Worm (Caenorhabditis elegans): ENCODE measurements around the gene rha-2.

- TF ChIP-seq nhr-11 (tag; optimal IDR thresholded peaks at IDR 0.05) (no peak), unc-3 (GFP tag; conservative IDR thresholded peaks at IDR 0.05) (no peak), unc-3 (tag; optimal IDR thresholded peaks at IDR 0.05) (no peak), eyg-1 (tag; optimal IDR thresholded peaks at IDR 0.05) (no peak), pha-4 (tag; optimal IDR thresholded peaks at IDR 0.05) (no peak), ama-1 (optimal IDR thresholded peaks at IDR 0.05) (no peak), mec-3 (tag; optimal IDR thresholded peaks at IDR 0.05; ENCODE audit: borderline replicate concordance) (no peak), odd-2 (tag; optimal IDR thresholded peaks at IDR 0.05) (no peak), pros-1 (tag; optimal IDR thresholded peaks at IDR 0.05) (no peak), hlh-30 (tag; optimal IDR thresholded peaks at IDR 0.05; ENCODE audit: insufficient read depth) (no peak), fkh-10 (GFP tag; optimal IDR thresholded peaks at IDR 0.05) (no peak), ceh-19 (GFP tag; optimal IDR thresholded peaks at IDR 0.05) (no peak), fax-1 (tag; optimal IDR thresholded peaks at IDR 0.05) (no peak), ahr-1 (tag; optimal IDR thresholded peaks at IDR 0.05) (no peak), hlh-8 (tag; optimal IDR thresholded peaks at IDR 0.05) (no peak)
Observed at ce11 chrIII:8625125-8625524, 10.8 kb upstream of the rha-2 start.

Measured in whole organism, late embryonic.